Worm (Caenorhabditis elegans) whole organism, dauer: ENCODE measurements around the gene orc-1.

Experiments
- unc-62 ChIP-seq: sonication (generic microtip); optimal IDR thresholded peaks from 2 replicates; lab custom pipeline; 2017; ENCODE audit warnings: missing biosample characterization, missing genetic modification reagents, missing genetic modification characterization

The orc-1 gene

DNA sequence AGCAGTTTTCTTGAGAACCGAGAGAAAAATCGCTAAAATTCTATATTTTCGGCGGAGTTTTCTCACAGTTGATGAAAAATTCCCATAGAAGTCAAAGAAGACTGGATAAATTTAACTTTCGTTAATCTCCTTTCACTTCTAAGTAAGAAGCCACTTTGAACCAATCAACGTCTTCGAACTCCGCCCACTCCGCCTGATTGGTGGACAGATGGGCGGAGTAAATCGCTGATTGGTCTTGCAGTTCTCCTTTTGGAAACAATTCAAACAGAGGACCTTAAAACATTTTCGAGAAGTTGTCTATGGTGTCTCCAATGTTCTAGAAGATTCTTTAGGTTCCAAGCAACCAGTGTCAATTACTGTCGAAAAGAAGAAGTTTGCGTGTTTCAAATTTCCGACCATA lies 15.5 kb downstream of the orc-1 start:
- no peak for TF ChIP-seq unc-62 (GFP tag; lab: Kevin White, UChicago)

DNA sequence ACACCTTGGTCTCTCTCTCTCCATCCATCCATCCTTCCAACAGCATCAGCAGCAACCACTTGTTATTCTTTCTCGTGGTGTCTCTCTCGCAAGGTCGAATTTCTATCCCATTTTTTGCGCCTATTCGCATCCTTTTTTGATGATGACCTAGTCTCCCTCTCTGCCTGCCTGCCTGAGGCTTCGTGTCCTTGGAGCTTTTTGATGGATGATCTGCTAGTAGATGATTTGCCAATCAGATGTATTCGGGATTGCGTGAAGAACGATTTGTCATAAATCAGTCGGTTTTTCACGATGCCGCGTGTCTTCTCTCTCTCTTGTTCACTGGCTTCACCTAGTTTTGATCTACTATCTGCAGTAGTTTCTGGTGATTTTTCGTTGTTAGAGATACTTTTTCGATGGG lies 18.4 kb downstream of the orc-1 start:
- TF ChIP-seq unc-62 (GFP tag; lab: Kevin White, UChicago): no peak

DNA sequence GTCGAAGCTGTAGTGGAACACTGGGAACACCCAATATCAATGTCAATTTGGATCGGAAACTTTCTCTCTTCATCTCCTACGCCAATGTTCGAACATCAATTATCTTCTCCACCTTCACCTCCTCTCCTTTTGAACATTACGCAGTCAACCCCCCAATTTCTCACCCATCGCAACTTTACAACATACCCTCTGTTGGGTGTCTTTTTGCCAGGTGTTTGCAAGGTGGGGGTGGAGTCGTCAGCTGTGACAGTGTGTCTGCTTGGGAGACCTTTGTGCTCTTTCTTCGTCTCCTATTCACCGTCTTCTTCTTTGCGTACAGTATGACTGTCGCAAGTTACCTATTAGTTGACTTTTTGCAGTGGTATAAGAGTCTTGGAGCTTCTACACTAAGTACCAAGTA lies 23.7 kb downstream of the orc-1 start:
- TF ChIP-seq unc-62 (GFP tag; lab: Kevin White, UChicago): no peak

DNA sequence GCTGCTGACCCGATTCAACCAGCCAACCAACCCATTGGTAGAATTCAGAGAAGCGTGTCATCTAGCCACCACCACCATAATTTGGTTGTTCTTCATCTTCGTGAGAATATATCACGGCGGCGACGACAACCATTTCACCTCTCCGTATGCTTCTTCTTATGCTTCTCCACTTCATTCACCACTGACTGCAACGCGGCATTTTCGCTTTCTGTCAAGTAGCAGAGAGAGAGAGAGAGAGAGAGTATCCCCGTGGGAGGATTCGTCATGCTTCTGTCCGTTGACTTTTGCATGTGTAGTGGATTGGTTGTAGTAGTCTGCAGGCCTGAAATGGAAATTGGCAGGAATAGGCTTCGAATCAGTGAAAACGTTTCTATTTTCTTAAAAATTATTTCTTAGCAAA lies 29.0 kb downstream of the orc-1 start:
- TF ChIP-seq unc-62 (GFP tag; lab: Kevin White, UChicago): no peak

DNA sequence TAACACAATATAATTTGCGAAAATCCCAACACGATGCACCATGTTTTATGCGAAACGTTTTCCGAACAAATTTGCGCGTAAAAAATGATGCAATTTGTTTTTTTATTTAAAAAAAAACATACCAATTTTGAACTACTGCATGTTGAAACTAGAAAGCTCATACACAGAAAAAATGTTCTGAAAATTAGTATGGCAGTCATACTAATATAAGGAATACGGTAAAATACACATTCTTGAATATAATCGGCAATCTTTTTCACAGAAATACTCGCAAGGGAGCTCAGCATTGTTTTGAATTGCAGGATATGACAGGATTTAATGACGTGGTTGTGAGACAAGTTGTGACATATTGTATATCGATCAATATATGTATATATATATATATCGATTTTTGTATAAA lies 36.0 kb downstream of the orc-1 start, which contains the start of gene Y39A1A.16:
Gene Y39A1A.16 (plus strand): TSS at position 301 of the 400 bp plus-strand sequence.
- no peak for TF ChIP-seq unc-62 (GFP tag; lab: Kevin White, UChicago)

DNA sequence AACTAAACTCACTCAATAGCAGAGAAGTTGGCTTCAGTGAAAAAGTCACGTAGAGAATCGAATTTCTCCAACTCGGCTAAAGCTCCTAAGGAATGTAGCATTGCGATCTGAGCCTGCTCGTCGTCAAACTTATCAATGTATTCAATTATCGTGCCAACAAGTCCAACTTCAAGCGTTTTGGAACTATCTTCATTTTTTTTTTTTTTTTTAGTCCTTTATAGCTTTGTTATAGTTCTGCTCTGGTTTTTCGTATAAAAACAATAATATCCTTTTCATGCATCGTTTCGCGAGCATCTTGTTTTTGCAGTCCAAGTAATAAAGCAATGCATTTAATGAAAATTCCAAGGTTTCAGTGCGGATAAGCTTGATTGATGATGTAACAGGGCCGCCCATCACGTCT lies 46.1 kb downstream of the orc-1 start, which contains the start of gene Y39A1A.31:
Gene Y39A1A.31 (minus strand): TSS at position 101 of the 400 bp plus-strand sequence.
- no peak for TF ChIP-seq unc-62 (GFP tag; lab: Kevin White, UChicago)

DNA sequence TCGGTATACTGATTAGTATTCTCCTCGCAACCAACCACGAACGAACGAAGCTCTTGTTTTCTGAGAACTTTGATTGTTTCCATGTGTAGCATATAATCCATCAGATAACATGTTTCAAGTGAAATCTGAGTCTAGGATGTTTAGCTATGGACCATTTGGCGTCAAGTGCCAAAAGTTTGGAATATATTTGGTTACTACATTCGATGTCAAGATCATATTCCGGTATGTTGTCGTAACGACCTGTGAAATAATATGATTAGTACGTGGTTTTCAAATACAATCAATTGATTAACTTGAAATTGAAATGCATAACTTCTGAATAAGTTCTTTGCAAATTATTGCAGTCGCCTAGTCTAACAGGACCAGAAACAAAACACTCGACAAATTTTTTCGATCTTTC lies 48.1 kb downstream of the orc-1 start, which contains the start of gene Y39A1A.17:
Gene Y39A1A.17 (minus strand): TSS at position 101 of the 400 bp plus-strand sequence.
- no peak for TF ChIP-seq unc-62 (GFP tag; lab: Kevin White, UChicago)

DNA sequence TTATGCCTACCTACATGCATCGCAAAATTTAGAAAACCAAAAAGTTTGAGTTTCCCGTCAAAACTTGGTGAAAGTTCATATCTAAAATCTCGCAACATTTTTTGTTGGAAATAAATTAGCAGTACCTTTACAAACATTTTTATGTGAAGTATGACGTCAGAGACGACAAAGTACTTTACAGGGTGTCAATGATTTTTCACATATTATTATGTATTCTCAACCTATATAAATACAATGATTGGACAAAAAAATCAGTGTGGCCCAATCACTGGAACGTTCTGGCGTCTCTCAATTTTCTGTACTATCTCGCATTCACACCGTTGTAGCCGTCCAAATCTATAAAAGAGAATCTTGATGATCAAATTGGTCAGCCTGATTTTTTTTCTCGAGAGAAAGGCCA lies 51.4 kb downstream of the orc-1 start, which contains the start of the genes Y39A1A.18 and fmo-3:
Gene Y39A1A.18 (minus strand): TSS at position 192 of the 400 bp plus-strand sequence.
Gene fmo-3 (plus strand): TSS at position 388 of the 400 bp plus-strand sequence.
- no peak for TF ChIP-seq unc-62 (GFP tag; lab: Kevin White, UChicago)
